Comparison of ENCODE assay signal across 1 fruit fly cellular context in the genomic region with DNA sequence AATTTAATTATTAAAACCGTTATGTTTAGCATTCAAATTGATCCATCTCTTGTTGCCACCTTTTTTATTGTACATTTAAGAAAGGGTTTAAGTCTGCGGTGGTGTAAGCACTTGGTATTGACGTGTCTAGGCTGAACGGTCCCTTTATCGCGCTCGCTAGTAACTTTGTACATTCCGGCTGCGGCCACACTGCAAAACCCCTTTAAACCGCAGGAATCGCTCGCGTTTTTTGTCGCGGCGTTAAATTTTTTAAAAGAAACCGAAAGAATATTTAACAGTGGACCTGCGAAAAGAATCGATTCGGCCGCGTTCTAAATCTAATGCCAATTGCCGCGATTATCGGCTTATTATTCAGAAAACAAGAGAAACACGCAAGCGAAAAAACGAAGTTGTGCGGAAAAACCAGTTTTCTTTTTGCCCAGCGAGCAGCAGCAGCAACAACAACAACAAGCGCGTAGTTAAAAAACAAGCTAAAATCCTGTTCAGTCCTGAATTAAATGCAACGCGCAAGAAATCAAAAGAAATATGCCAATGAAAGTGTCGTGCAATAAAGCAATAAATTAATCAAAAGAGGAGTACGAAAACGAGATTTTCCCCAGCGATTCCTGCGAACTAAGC.
TF ChIP-seq lines count a peak whose summit lies in the region.

A gene (plus strand): TSS at position 211 of the 618 bp plus-strand sequence.

TF ChIP-seq in whole organism, embryonic, 481 proteins besides CTCF, POLR2A, EP300 and RAD21 (continued from another document):
- TF ChIP-seq CG15514 (GFP tag; optimal IDR thresholded peaks at IDR 0.05; lab: Kevin White, UChicago) (peak; percentile 91), Dp (GFP tag; optimal IDR thresholded peaks at IDR 0.05; lab: Kevin White, UChicago) (peak; percentile 71), CG12299 (tag; optimal IDR thresholded peaks at IDR 0.05; lab: Kevin White, UChicago) (peak; percentile 41), inv (GFP tag; IDR thresholded peaks at IDR 0.05; lab: Robert Waterston, UW; ENCODE audit: partially characterized antibody) (no peak; the same call in 1 of the 2 replicates), CoRest (tag; optimal IDR thresholded peaks at IDR 0.05; lab: Kevin White, UChicago) (peak; percentile 60), CG8944 (GFP tag; optimal IDR thresholded peaks at IDR 0.05; lab: Kevin White, UChicago) (no peak), Jarid2 (GFP tag; optimal IDR thresholded peaks at IDR 0.05; lab: Kevin White, UChicago) (peak; percentile 52), run (tag; optimal IDR thresholded peaks at IDR 0.05; lab: Kevin White, UChicago) (peak; percentile 25), CG14710 (tag; optimal IDR thresholded peaks at IDR 0.05; lab: Kevin White, UChicago) (peak; percentile 76), pita (GFP tag; optimal IDR thresholded peaks at IDR 0.05; lab: Kevin White, UChicago) (peak; percentile 65), abd-A (tag; optimal IDR thresholded peaks at IDR 0.05; lab: Kevin White, UChicago) (peak; percentile 27), MESR4 (GFP tag; optimal IDR thresholded peaks at IDR 0.05; lab: Kevin White, UChicago) (peak; percentile 34), stwl (tag; optimal IDR thresholded peaks at IDR 0.05; lab: Kevin White, UChicago) (peak; percentile 70), CG3847 (GFP tag; IDR thresholded peaks at IDR 0.05; lab: Robert Waterston, UW) (peak; percentile 84), CG14441 (GFP tag; IDR thresholded peaks at IDR 0.05; lab: Robert Waterston, UW) (peak; percentile 22; the same call in 1 of the 2 replicates), ems (GFP tag; optimal IDR thresholded peaks at IDR 0.05; lab: Kevin White, UChicago) (peak; percentile 17), knrl (GFP tag; IDR thresholded peaks at IDR 0.05; lab: Robert Waterston, UW; ENCODE audit: partially characterized antibody) (peak; percentile 21; the same call in 1 of the 3 replicates), CG11504 (tag; optimal IDR thresholded peaks at IDR 0.05; lab: Kevin White, UChicago) (peak; percentile 51), bcd (GFP tag; optimal IDR thresholded peaks at IDR 0.05; lab: Kevin White, UChicago) (peak; percentile 30), CG12391 (tag; optimal IDR thresholded peaks at IDR 0.05; lab: Kevin White, UChicago) (peak; percentile 26), HHEX (GFP tag; optimal IDR thresholded peaks at IDR 0.05; lab: Kevin White, UChicago) (no peak), CG12219 (GFP tag; optimal IDR thresholded peaks at IDR 0.05; lab: Kevin White, UChicago) (no peak), CG4360 (GFP tag; IDR thresholded peaks at IDR 0.05; lab: Robert Waterston, UW) (peak; percentile 88), sqz (GFP tag; optimal IDR thresholded peaks at IDR 0.05; lab: Kevin White, UChicago) (peak; percentile 19), Hr39 (optimal IDR thresholded peaks at IDR 0.05; lab: Kevin White, UChicago) (no peak), CG18619 (GFP tag; optimal IDR thresholded peaks at IDR 0.05; lab: Kevin White, UChicago) (no peak), HmgD (GFP tag; optimal IDR thresholded peaks at IDR 0.05; lab: Kevin White, UChicago) (no peak), sens (GFP tag; lab: Kevin White, UChicago) (peak; percentile 44), Lhr (GFP tag; optimal IDR thresholded peaks at IDR 0.05; lab: Kevin White, UChicago) (peak; percentile 86), amos (GFP tag; IDR thresholded peaks at IDR 0.05; lab: Robert Waterston, UW; ENCODE audit: partially characterized antibody) (peak; percentile 46; the same call in 1 of the 2 replicates), CG11560 (tag; IDR thresholded peaks at IDR 0.05; lab: Robert Waterston, UW) (no peak; the same call in 2 of the 3 replicates), Fer1 (GFP tag; optimal IDR thresholded peaks at IDR 0.05; lab: Kevin White, UChicago) (peak; percentile 30), CG31224 (GFP tag; IDR thresholded peaks at IDR 0.05; lab: Robert Waterston, UW) (no peak), CG17829 (tag; optimal IDR thresholded peaks at IDR 0.05; lab: Kevin White, UChicago) (peak; percentile 25), dmrt99B (tag; optimal IDR thresholded peaks at IDR 0.05; lab: Kevin White, UChicago) (no peak), pzg (GFP tag; optimal IDR thresholded peaks at IDR 0.05; lab: Kevin White, UChicago) (peak; percentile 98), Scr (GFP tag; IDR thresholded peaks at IDR 0.05; lab: Robert Waterston, UW; ENCODE audit: partially characterized antibody) (0 out of 2 replicates have a peak, but pooled peaks have one; percentile 19), shn (GFP tag; optimal IDR thresholded peaks at IDR 0.05; lab: Kevin White, UChicago) (no peak), CG2712 (tag; optimal IDR thresholded peaks at IDR 0.05; lab: Kevin White, UChicago) (peak; percentile 22), ac (GFP tag; optimal IDR thresholded peaks at IDR 0.05; lab: Kevin White, UChicago) (no peak), CG6654 (GFP tag; optimal IDR thresholded peaks at IDR 0.05; lab: Kevin White, UChicago) (no peak), nmo (GFP tag; optimal IDR thresholded peaks at IDR 0.05; lab: Kevin White, UChicago) (peak; percentile 18), Pdp1 (GFP tag; optimal IDR thresholded peaks at IDR 0.05; lab: Kevin White, UChicago) (peak in 1 of 2 experiments; percentile 40), CG31441 (GFP tag; IDR thresholded peaks at IDR 0.05; lab: Robert Waterston, UW) (0 out of 2 replicates have a peak, but pooled peaks have one; percentile 20), E2f2 (GFP tag; IDR thresholded peaks at IDR 0.05; lab: Robert Waterston, UW) (peak; percentile 82), CG11398 (GFP tag; optimal IDR thresholded peaks at IDR 0.05; lab: Kevin White, UChicago) (no peak), chm (GFP tag; IDR thresholded peaks at IDR 0.05; lab: Robert Waterston, UW) (peak; percentile 70), so (GFP tag; IDR thresholded peaks at IDR 0.05; lab: Robert Waterston, UW) (0 out of 3 replicates have a peak, but pooled peaks have one; percentile 17), CG1603 (tag; optimal IDR thresholded peaks at IDR 0.05; lab: Kevin White, UChicago) (peak; percentile 66), Hr78 (GFP tag; optimal IDR thresholded peaks at IDR 0.05; lab: Kevin White, UChicago) (no peak), CG2129 (GFP tag; IDR thresholded peaks at IDR 0.05; lab: Robert Waterston, UW; ENCODE audit: partially characterized antibody) (no peak), lab (GFP tag; optimal IDR thresholded peaks at IDR 0.05; lab: Kevin White, UChicago) (peak; percentile 21), Dek (tag; optimal IDR thresholded peaks at IDR 0.05; lab: Kevin White, UChicago) (peak; percentile 40), CG10565 (GFP tag; optimal IDR thresholded peaks at IDR 0.05; lab: Kevin White, UChicago) (no peak), CG4730 (GFP tag; IDR thresholded peaks at IDR 0.05; lab: Robert Waterston, UW) (no peak), tup (GFP tag; optimal IDR thresholded peaks at IDR 0.05; lab: Kevin White, UChicago) (no peak), Rx (GFP tag; IDR thresholded peaks at IDR 0.05; lab: Robert Waterston, UW) (no peak), Sin3A (optimal IDR thresholded peaks at IDR 0.05; lab: Kevin White, UChicago) (peak; percentile 18), Hmr (GFP tag; optimal IDR thresholded peaks at IDR 0.05; lab: Kevin White, UChicago) (peak; percentile 71), CG11723 (GFP tag; optimal IDR thresholded peaks at IDR 0.05; lab: Kevin White, UChicago) (no peak), Mes4 (GFP tag; optimal IDR thresholded peaks at IDR 0.05; lab: Kevin White, UChicago) (no peak), BEAF-32 (GFP tag; optimal IDR thresholded peaks at IDR 0.05; lab: Kevin White, UChicago) (peak; percentile 34), CG13287 (GFP tag; IDR thresholded peaks at IDR 0.05; lab: Robert Waterston, UW; ENCODE audit: partially characterized antibody) (peak; percentile 55; the same call in 1 of the 2 replicates), CG9437 (GFP tag; optimal IDR thresholded peaks at IDR 0.05; lab: Kevin White, UChicago) (no peak), phol (tag; optimal IDR thresholded peaks at IDR 0.05; lab: Kevin White, UChicago) (peak; percentile 59), CG8359 (GFP tag; optimal IDR thresholded peaks at IDR 0.05; lab: Kevin White, UChicago; ENCODE audit: borderline replicate concordance) (peak; percentile 100), CG17186 (GFP tag; optimal IDR thresholded peaks at IDR 0.05; lab: Kevin White, UChicago) (peak; percentile 1), prd (optimal IDR thresholded peaks at IDR 0.05; lab: Kevin White, UChicago) (no peak), prd (GFP tag; IDR thresholded peaks at IDR 0.05; lab: Robert Waterston, UW) (no peak), vnd (GFP tag; IDR thresholded peaks at IDR 0.05; lab: Robert Waterston, UW; ENCODE audit: partially characterized antibody) (no peak), gfzf (GFP tag; optimal IDR thresholded peaks at IDR 0.05; lab: Kevin White, UChicago) (peak; percentile 98), Side (GFP tag; optimal IDR thresholded peaks at IDR 0.05; lab: Kevin White, UChicago) (peak; percentile 5), MBD-R2 (GFP tag; IDR thresholded peaks at IDR 0.05; lab: Robert Waterston, UW) (peak; percentile 65), CG8089 (GFP tag; optimal IDR thresholded peaks at IDR 0.05; lab: Kevin White, UChicago) (no peak), CG42726 (GFP tag; IDR thresholded peaks at IDR 0.05; lab: Robert Waterston, UW; ENCODE audit: partially characterized antibody) (0 out of 2 replicates have a peak, but pooled peaks have one; percentile 20), Ets97D (GFP tag; optimal IDR thresholded peaks at IDR 0.05; lab: Kevin White, UChicago) (peak; percentile 95), CG34422 (GFP tag; IDR thresholded peaks at IDR 0.05; lab: Robert Waterston, UW) (peak; percentile 56; the same call in 1 of the 3 replicates), Bgb (GFP tag; IDR thresholded peaks at IDR 0.05; lab: Robert Waterston, UW; ENCODE audit: partially characterized antibody) (peak; percentile 48; the same call in 1 of the 2 replicates), CG8290 (GFP tag; optimal IDR thresholded peaks at IDR 0.05; lab: Kevin White, UChicago) (peak; percentile 12), CG8290 (tag; optimal IDR thresholded peaks at IDR 0.05; lab: Kevin White, UChicago) (peak in 1 of 2 experiments; percentile 14), Opbp (GFP tag; IDR thresholded peaks at IDR 0.05; lab: Robert Waterston, UW; ENCODE audit: partially characterized antibody) (peak; percentile 60), Nf-YC (tag; optimal IDR thresholded peaks at IDR 0.05; lab: Kevin White, UChicago) (peak; percentile 24), Kr (GFP tag; optimal IDR thresholded peaks at IDR 0.05; lab: Kevin White, UChicago) (peak; percentile 84), zen (tag; optimal IDR thresholded peaks at IDR 0.05; lab: Kevin White, UChicago) (peak; percentile 31), Myb (GFP tag; optimal IDR thresholded peaks at IDR 0.05; lab: Kevin White, UChicago) (peak; percentile 97), Atf-2 (GFP tag; optimal IDR thresholded peaks at IDR 0.05; lab: Kevin White, UChicago) (no peak), bbx (GFP tag; IDR thresholded peaks at IDR 0.05; lab: Robert Waterston, UW; ENCODE audit: partially characterized antibody) (peak; percentile 64), ewg (GFP tag; optimal IDR thresholded peaks at IDR 0.05; lab: Kevin White, UChicago) (no peak), hbn (GFP tag; IDR thresholded peaks at IDR 0.05; lab: Robert Waterston, UW; ENCODE audit: partially characterized antibody) (0 out of 2 replicates have a peak, but pooled peaks have one; percentile 25), CG33213 (GFP tag; optimal IDR thresholded peaks at IDR 0.05; lab: Kevin White, UChicago) (peak; percentile 76), row (GFP tag; IDR thresholded peaks at IDR 0.05; lab: Robert Waterston, UW) (peak; percentile 31; the same call in 1 of the 3 replicates), gem (tag; optimal IDR thresholded peaks at IDR 0.05; lab: Kevin White, UChicago) (peak; percentile 33), Xbp1 (GFP tag; optimal IDR thresholded peaks at IDR 0.05; lab: Kevin White, UChicago) (no peak), Deaf1 (tag; optimal IDR thresholded peaks at IDR 0.05; lab: Kevin White, UChicago) (peak; percentile 21), Rfx (GFP tag; IDR thresholded peaks at IDR 0.05; lab: Robert Waterston, UW) (0 out of 2 replicates have a peak, but pooled peaks have one; percentile 15), seq (GFP tag; IDR thresholded peaks at IDR 0.05; lab: Robert Waterston, UW) (0 out of 2 replicates have a peak, but pooled peaks have one; percentile 18), Med (GFP tag; lab: Kevin White, UChicago) (peak; percentile 87), CG12659 (GFP tag; optimal IDR thresholded peaks at IDR 0.05; lab: Kevin White, UChicago) (peak; percentile 48), cas (GFP tag; IDR thresholded peaks at IDR 0.05; lab: Robert Waterston, UW) (0 out of 2 replicates have a peak, but pooled peaks have one; percentile 21), nom (GFP tag; optimal IDR thresholded peaks at IDR 0.05; lab: Kevin White, UChicago) (peak; percentile 58), NfI (GFP tag; optimal IDR thresholded peaks at IDR 0.05; lab: Kevin White, UChicago) (no peak)
